Fruit fly (Drosophila melanogaster): Measurements from ENCODE around the gene CG3726.

CG3726 gene

DNA sequence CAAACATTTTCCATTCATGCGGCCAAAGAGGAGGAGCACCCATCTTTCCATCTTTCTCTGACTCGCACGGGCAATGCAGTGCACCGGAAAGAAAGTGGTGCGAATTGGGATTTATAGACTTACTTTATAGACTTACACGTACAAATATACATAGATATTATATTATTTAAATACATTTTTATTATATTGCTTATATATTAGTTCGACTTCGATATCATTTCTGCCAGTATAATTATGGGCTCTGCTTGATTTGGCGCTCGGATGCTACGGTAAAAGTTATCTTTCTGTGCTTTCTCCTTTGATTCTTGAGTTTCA is 11.9 kb upstream of the CG3726 start:
- TF ChIP-seq CG3919 (GFP tag; optimal IDR thresholded peaks at IDR 0.05) (peak; percentile 8), Eip78C (GFP tag) (peak; percentile 61), CG10631 (GFP tag; optimal IDR thresholded peaks at IDR 0.05) (peak; percentile 11), achi (GFP tag; optimal IDR thresholded peaks at IDR 0.05) (peak; percentile 32), CG15336 (GFP tag; IDR thresholded peaks at IDR 0.05) (peak; percentile 45), acj6 (GFP tag; optimal IDR thresholded peaks at IDR 0.05) (peak; percentile 13), net (GFP tag; optimal IDR thresholded peaks at IDR 0.05) (no peak), CG6808 (GFP tag; optimal IDR thresholded peaks at IDR 0.05) (peak; percentile 4), CG34406 (GFP tag; optimal IDR thresholded peaks at IDR 0.05) (no peak), CG31627 (GFP tag; optimal IDR thresholded peaks at IDR 0.05) (no peak), CG11902 (GFP tag; optimal IDR thresholded peaks at IDR 0.05) (no peak), cyc (GFP tag; optimal IDR thresholded peaks at IDR 0.05) (no peak), Met (GFP tag; optimal IDR thresholded peaks at IDR 0.05) (peak; percentile 7), CG32006 (GFP tag; optimal IDR thresholded peaks at IDR 0.05) (peak; percentile 62)

DNA sequence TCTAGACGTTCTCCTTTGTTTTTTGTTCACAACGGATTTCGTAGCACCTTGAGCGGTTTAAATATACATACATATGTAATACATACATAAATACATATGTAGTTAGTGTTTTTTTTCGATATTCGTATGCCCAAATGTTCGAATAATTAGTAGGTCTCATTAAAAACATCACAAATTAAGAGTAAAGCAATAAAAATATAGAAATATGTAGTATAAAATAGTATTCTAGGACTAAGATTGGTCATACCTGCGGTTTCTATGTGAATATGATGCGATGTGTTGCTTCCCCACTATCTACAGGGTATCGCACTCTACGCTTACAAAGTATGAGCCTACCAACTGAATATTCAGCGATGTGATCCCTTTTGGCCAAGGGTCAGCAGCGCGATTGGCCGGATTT is 11.5 kb upstream of the CG3726 start, which contains the start of gene CG4020:
CG4020 (plus strand) TSS at position 301 of the 400 bp plus-strand sequence.
- TF ChIP-seq dsx (GFP tag; optimal IDR thresholded peaks at IDR 0.05; ENCODE audit: poor library complexity, severe bottlenecking) (peak; percentile 5), svp (GFP tag) (peak; percentile 55), CG15336 (GFP tag; IDR thresholded peaks at IDR 0.05) (no peak), spab (GFP tag; optimal IDR thresholded peaks at IDR 0.05) (no peak)

DNA sequence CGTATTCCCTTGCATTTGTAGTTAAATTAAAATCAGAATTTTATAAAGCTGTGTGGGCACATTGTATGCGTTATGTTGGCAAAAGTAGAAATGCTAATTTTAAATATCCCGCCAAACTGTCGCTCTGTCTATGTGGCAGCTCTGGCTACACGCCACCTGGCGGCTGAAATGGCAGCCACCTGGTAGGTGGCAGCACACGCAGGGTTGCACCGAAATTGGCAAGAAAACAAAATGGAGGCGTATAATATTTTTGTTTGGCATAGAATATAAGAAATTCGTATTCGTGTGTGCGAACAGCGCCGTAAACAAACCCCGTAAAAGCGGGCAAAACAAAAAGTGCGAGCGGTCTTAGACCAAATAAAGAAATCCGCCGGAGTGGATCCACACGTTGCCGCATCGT is 9.0 kb upstream of the CG3726 start, which contains the start of gene CG12236:
CG12236 (plus strand) TSS at position 220 of the 400 bp plus-strand sequence.
- TF ChIP-seq CG11762 (GFP tag; optimal IDR thresholded peaks at IDR 0.05; ENCODE audit: insufficient read depth) (no peak), Hr39 (GFP tag; optimal IDR thresholded peaks at IDR 0.05) (peak; percentile 43), Gug (GFP tag; IDR thresholded peaks at IDR 0.05) (no peak), ss (GFP tag; optimal IDR thresholded peaks at IDR 0.05) (no peak), CG10669 (GFP tag; optimal IDR thresholded peaks at IDR 0.05) (no peak), CG8632 (GFP tag; optimal IDR thresholded peaks at IDR 0.05) (no peak), CG16779 (tag; optimal IDR thresholded peaks at IDR 0.05) (no peak), CG32006 (GFP tag; optimal IDR thresholded peaks at IDR 0.05) (no peak), salr (GFP tag; optimal IDR thresholded peaks at IDR 0.05) (no peak), eg (GFP tag; IDR thresholded peaks at IDR 0.05) (0 out of 3 replicates have a peak, but pooled peaks have one; percentile 32), Hr38 (GFP tag; optimal IDR thresholded peaks at IDR 0.05) (no peak), Met (GFP tag; optimal IDR thresholded peaks at IDR 0.05) (peak; percentile 24), pdm3 (GFP tag; optimal IDR thresholded peaks at IDR 0.05) (no peak), Ets21C (GFP tag; optimal IDR thresholded peaks at IDR 0.05) (no peak), Sox14 (GFP tag; optimal IDR thresholded peaks at IDR 0.05) (peak; percentile 46), esn (GFP tag; optimal IDR thresholded peaks at IDR 0.05) (peak; percentile 41), CG6808 (GFP tag; optimal IDR thresholded peaks at IDR 0.05) (peak; percentile 21), Sox15 (GFP tag; optimal IDR thresholded peaks at IDR 0.05) (no peak), CG8319 (GFP tag; optimal IDR thresholded peaks at IDR 0.05) (no peak), Sox102F (GFP tag; optimal IDR thresholded peaks at IDR 0.05) (no peak), Lpt (GFP tag; optimal IDR thresholded peaks at IDR 0.05) (no peak), CG4318 (GFP tag; optimal IDR thresholded peaks at IDR 0.05) (no peak), CG34406 (GFP tag; optimal IDR thresholded peaks at IDR 0.05) (no peak), OdsH (GFP tag; optimal IDR thresholded peaks at IDR 0.05) (no peak), achi (GFP tag; optimal IDR thresholded peaks at IDR 0.05) (no peak), vri (GFP tag; optimal IDR thresholded peaks at IDR 0.05) (no peak), Eip75B (GFP tag; optimal IDR thresholded peaks at IDR 0.05) (peak; percentile 43), CG6792 (GFP tag; optimal IDR thresholded peaks at IDR 0.05) (no peak), CG6276 (GFP tag; optimal IDR thresholded peaks at IDR 0.05) (no peak), acj6 (GFP tag; optimal IDR thresholded peaks at IDR 0.05) (no peak), CG1621 (tag; optimal IDR thresholded peaks at IDR 0.05) (peak; percentile 54), Eip78C (GFP tag) (peak; percentile 48), CG8119 (GFP tag; IDR thresholded peaks at IDR 0.05) (no peak), CG11902 (GFP tag; optimal IDR thresholded peaks at IDR 0.05) (no peak), CG3919 (GFP tag; optimal IDR thresholded peaks at IDR 0.05) (peak; percentile 33), CG7368 (GFP tag; optimal IDR thresholded peaks at IDR 0.05) (no peak), fd85E (GFP tag; optimal IDR thresholded peaks at IDR 0.05) (no peak), Ets96B (tag; optimal IDR thresholded peaks at IDR 0.05) (no peak), spab (GFP tag; optimal IDR thresholded peaks at IDR 0.05) (no peak), Blimp-1 (GFP tag; optimal IDR thresholded peaks at IDR 0.05) (peak; percentile 20), dac (GFP tag; optimal IDR thresholded peaks at IDR 0.05) (no peak)

Data from whole organism, prepupa.